Worm (Caenorhabditis elegans): Measurements from ENCODE around the gene clec-43.

DNA sequence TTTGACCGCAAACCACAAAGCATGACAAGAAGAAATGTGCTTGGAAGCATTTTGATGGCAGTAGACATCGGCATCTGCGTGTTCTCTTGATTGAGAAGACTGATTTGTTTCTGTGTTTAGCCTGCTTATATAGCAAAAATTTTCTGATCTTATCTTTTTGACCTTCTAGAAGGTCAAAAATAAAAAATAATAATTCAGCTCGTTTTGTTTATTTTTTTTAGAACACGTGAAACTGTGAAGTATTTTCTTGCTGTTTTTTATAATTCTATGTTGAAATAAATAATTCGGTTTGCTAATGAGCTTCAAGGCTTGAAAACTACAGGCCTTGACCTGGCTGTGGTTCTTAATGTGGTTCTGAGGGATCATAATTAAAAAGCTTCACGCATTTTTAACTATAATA lies 16.5 kb upstream of the clec-43 start, which contains the start of gene R07C3.13:
- TF ChIP-seq him-1 (tag; optimal IDR thresholded peaks at IDR 0.05) (no peak), W03F9.2 (tag; optimal IDR thresholded peaks at IDR 0.05) (no peak), dao-5 (tag; optimal IDR thresholded peaks at IDR 0.05) (no peak)

All from whole organism, L4/young adult.